Worm (Caenorhabditis elegans): ENCODE measurements around the gene Y22D7AL.11.

The Y22D7AL.11 gene

ce11 chrIII:1610938-1611337 lies 23.2 kb downstream of the Y22D7AL.11 start:
- TF ChIP-seq unc-62 (GFP tag; optimal IDR thresholded peaks at IDR 0.05) = no peak

- no peak for TF ChIP-seq unc-62 (GFP tag; optimal IDR thresholded peaks at IDR 0.05)
Measured at ce11 chrIII:1607659-1608058, 26.5 kb downstream of the Y22D7AL.11 start.

- no peak for TF ChIP-seq unc-62 (GFP tag; optimal IDR thresholded peaks at IDR 0.05)
Measured at ce11 chrIII:1604514-1604976, 29.6 kb downstream of the Y22D7AL.11 start, which contains the start of gene Y22D7AL.6. Y22D7AL.6 (plus strand) TSS chrIII:1604926.

ce11 chrIII:1603776-1604175 lies 30.4 kb downstream of the Y22D7AL.11 start:
- TF ChIP-seq unc-62 (GFP tag; optimal IDR thresholded peaks at IDR 0.05) = no peak

ce11 chrIII:1602682-1603081 lies 31.5 kb downstream of the Y22D7AL.11 start:
- TF ChIP-seq unc-62 (GFP tag; optimal IDR thresholded peaks at IDR 0.05) = no peak

- TF ChIP-seq unc-62 (GFP tag; optimal IDR thresholded peaks at IDR 0.05) = no peak
Measured at ce11 chrIII:1601464-1602169, 32.6 kb downstream of the Y22D7AL.11 start.

- no peak for TF ChIP-seq unc-62 (GFP tag; optimal IDR thresholded peaks at IDR 0.05)
Measured at ce11 chrIII:1600670-1601194, 33.4 kb downstream of the Y22D7AL.11 start, which contains the start of gene sms-3. sms-3 (minus strand) TSS chrIII:1601144.

- TF ChIP-seq unc-62 (GFP tag; optimal IDR thresholded peaks at IDR 0.05) = no peak
Measured at ce11 chrIII:1598927-1599326, 35.2 kb downstream of the Y22D7AL.11 start.

ce11 chrIII:1591681-1592080 lies 42.5 kb downstream of the Y22D7AL.11 start:
- no peak for TF ChIP-seq unc-62 (GFP tag; optimal IDR thresholded peaks at IDR 0.05)

ce11 chrIII:1584216-1584715 lies 49.9 kb downstream of the Y22D7AL.11 start:
- no peak for TF ChIP-seq unc-62 (GFP tag; optimal IDR thresholded peaks at IDR 0.05)

ce11 chrIII:1583529-1583928 lies 50.6 kb downstream of the Y22D7AL.11 start:
- no peak for TF ChIP-seq unc-62 (GFP tag; optimal IDR thresholded peaks at IDR 0.05)

Measured in whole organism, dauer.